Fruit fly (Drosophila melanogaster) whole organism, embryonic: ENCODE results near the gene His3.3A.

Experiments
- Ada2b ChIP-seq: fragments of 200-800 bp; sonication (Bioruptor generic); IDR thresholded peaks from 2 replicates; pipeline ENCODE4 v1.3.6; 2022; ENCODE audit warnings: missing biosample characterization, missing genetic modification characterization
- Adf1 ChIP-seq: fragments of 200-800 bp; sonication (Bioruptor generic); IDR thresholded peaks from 2 replicates; pipeline ENCODE4 v1.3.6; 2022; ENCODE audit warnings: missing biosample characterization, missing genetic modification characterization
- B-H1 ChIP-seq: fragments of 200-800 bp; sonication (Bioruptor generic); IDR thresholded peaks from 3 replicates; pipeline ENCODE4 v1.3.6; 2022; ENCODE audit warnings: missing biosample characterization, missing genetic modification characterization
- CG10959 ChIP-seq: fragments of 200-800 bp; sonication (Bioruptor generic); IDR thresholded peaks from 2 replicates; pipeline ENCODE4 v1.3.6; 2022; ENCODE audit warnings: missing biosample characterization, missing genetic modification characterization
- CG11093 ChIP-seq: fragments of 200-800 bp; sonication (Bioruptor generic); IDR thresholded peaks from 3 replicates; pipeline ENCODE4 v1.3.6; 2022; ENCODE audit warnings: missing biosample characterization, missing genetic modification characterization
- CG1233 ChIP-seq: fragments of 200-800 bp; sonication (Bioruptor generic); optimal IDR thresholded peaks from 4 replicates; lab custom pipeline; 2018; ENCODE audit warnings: missing biosample characterization, mild to moderate bottlenecking, missing genetic modification characterization
- CG12659 ChIP-seq: fragments of 200-800 bp; sonication (Bioruptor generic); optimal IDR thresholded peaks from 3 replicates; lab custom pipeline; 2017; ENCODE audit warnings: mild to moderate bottlenecking, missing biosample characterization, missing genetic modification reagents, missing genetic modification characterization
- CG15479 ChIP-seq: fragments of 200-800 bp; sonication (Bioruptor generic); optimal IDR thresholded peaks from 3 replicates; lab custom pipeline; 2019; ENCODE audit warnings: missing biosample characterization, mild to moderate bottlenecking, missing genetic modification characterization, moderate library complexity
- CG15601 ChIP-seq: fragments of 200-800 bp; sonication (Bioruptor generic); optimal IDR thresholded peaks from 3 replicates; lab custom pipeline; 2019; ENCODE audit warnings: missing biosample characterization, mild to moderate bottlenecking, missing genetic modification characterization, moderate library complexity
- CG16863 ChIP-seq: fragments of 200-800 bp; sonication (Bioruptor generic); optimal IDR thresholded peaks from 3 replicates; lab custom pipeline; 2016; ENCODE audit warnings: missing biosample characterization, missing genetic modification characterization
- CG1792 ChIP-seq: fragments of 200-800 bp; sonication (Bioruptor generic); optimal IDR thresholded peaks from 2 replicates; lab custom pipeline; 2016; ENCODE audit warnings: missing biosample characterization, missing genetic modification characterization
- CG2875 ChIP-seq: fragments of 200-800 bp; sonication (Bioruptor generic); optimal IDR thresholded peaks from 2 replicates; lab custom pipeline; 2017; ENCODE audit warnings: missing biosample characterization, mild to moderate bottlenecking, missing genetic modification characterization, missing genetic modification reagents
- CG31224 ChIP-seq: fragments of 200-800 bp; sonication (Bioruptor generic); IDR thresholded peaks from 2 replicates; pipeline ENCODE4 v1.3.6; 2022; ENCODE audit warnings: missing biosample characterization, missing genetic modification characterization
- CG3281 ChIP-seq: fragments of 200-800 bp; sonication (Bioruptor generic); optimal IDR thresholded peaks from 3 replicates; lab custom pipeline; 2017; ENCODE audit warnings: missing biosample characterization, mild to moderate bottlenecking, missing genetic modification characterization
- CG34224 ChIP-seq: fragments of 200-800 bp; sonication (Bioruptor generic); IDR thresholded peaks from 3 replicates; pipeline ENCODE4 v1.3.6; 2022; ENCODE audit warnings: missing biosample characterization, missing genetic modification characterization; ENCODE audit not compliant: partially characterized antibody
- CG6854 ChIP-seq: fragments of 200-800 bp; sonication (Bioruptor generic); optimal IDR thresholded peaks from 3 replicates; lab custom pipeline; 2017; ENCODE audit warnings: missing biosample characterization, mild to moderate bottlenecking, missing genetic modification characterization
- CG8359 ChIP-seq: fragments of 200-800 bp; sonication (Bioruptor generic); optimal IDR thresholded peaks from 2 replicates; lab custom pipeline; 2017; ENCODE audit warnings: missing biosample characterization, mild to moderate bottlenecking, missing genetic modification characterization, borderline replicate concordance
- CG8478 ChIP-seq: fragments of >200 bp; optimal IDR thresholded peaks from 2 replicates; lab custom pipeline; 2018
- CkIIα-i1 ChIP-seq: fragments of 200-800 bp; sonication (Bioruptor generic); IDR thresholded peaks from 2 replicates; pipeline ENCODE4 v1.3.6; 2022; ENCODE audit warnings: missing biosample characterization, missing genetic modification characterization
- D ChIP-seq, 2 experiments: fragments of 200-800 bp in 1 of 2; fragments of >200 bp in 1 of 2; sonication (Bioruptor generic) in 1 of 2; optimal IDR thresholded peaks; 2 replicates in 1 of 2; 3 replicates in 1 of 2; lab custom pipeline; 2017; ENCODE audit warnings: mild to moderate bottlenecking in 1 of 2, missing biosample characterization in 1 of 2, missing genetic modification characterization in 1 of 2, missing genetic modification reagents in 1 of 2
- Dbx ChIP-seq: fragments of 200-800 bp; sonication (Bioruptor generic); IDR thresholded peaks from 3 replicates; pipeline ENCODE4 v1.3.6; 2022; ENCODE audit warnings: missing biosample characterization, missing genetic modification characterization
- Dfd ChIP-seq, 2 experiments: fragments of >200 bp; optimal IDR thresholded peaks; 2 replicates each; lab custom pipeline; 2017; ENCODE audit warnings: missing biosample characterization in 2 of 2, missing genetic modification characterization in 2 of 2
- Ets65A ChIP-seq: fragments of 200-800 bp; sonication (Bioruptor generic); peaks from one replicate; lab custom pipeline; 2016; ENCODE audit warnings: missing biosample characterization, missing genetic modification characterization
- GATAe ChIP-seq: fragments of 200-800 bp; sonication (Bioruptor generic); conservative IDR thresholded peaks from 2 replicates; pipeline ENCODE4 v1.3.6; 2022; ENCODE audit warnings: missing biosample characterization, missing genetic modification characterization
- Gug ChIP-seq: fragments of 200-800 bp; sonication (Bioruptor generic); IDR thresholded peaks from 4 replicates; pipeline ENCODE4 v1.3.6; 2022; ENCODE audit warnings: missing biosample characterization, missing genetic modification characterization
- HLH3B ChIP-seq: fragments of 200-800 bp; sonication (Bioruptor generic); IDR thresholded peaks from 2 replicates; pipeline ENCODE4 v1.3.6; 2022; ENCODE audit warnings: missing biosample characterization, missing genetic modification characterization
- HLHmδ ChIP-seq: fragments of 200-800 bp; sonication (Bioruptor generic); optimal IDR thresholded peaks from 2 replicates; lab custom pipeline; 2018; ENCODE audit warnings: missing biosample characterization, mild to moderate bottlenecking, missing genetic modification characterization, moderate library complexity
- Hmr ChIP-seq: fragments of 200-800 bp; sonication (Bioruptor generic); optimal IDR thresholded peaks from 3 replicates; lab custom pipeline; 2017; ENCODE audit warnings: mild to moderate bottlenecking, missing biosample characterization, missing genetic modification reagents, missing genetic modification characterization
- Hr39 ChIP-seq: fragments of >200 bp; optimal IDR thresholded peaks from 2 replicates; lab custom pipeline; 2017
- Mad ChIP-seq: fragments of 200-800 bp; sonication (Bioruptor generic); optimal IDR thresholded peaks from 2 replicates; lab custom pipeline; 2016; ENCODE audit warnings: missing biosample characterization, missing genetic modification characterization
- Myb ChIP-seq: fragments of 200-800 bp; sonication (Bioruptor generic); optimal IDR thresholded peaks from 2 replicates; lab custom pipeline; 2016; ENCODE audit warnings: missing biosample characterization, missing genetic modification characterization
- NfI ChIP-seq: fragments of 200-800 bp; sonication (Bioruptor generic); optimal IDR thresholded peaks from 3 replicates; lab custom pipeline; 2018; ENCODE audit warnings: missing biosample characterization, mild to moderate bottlenecking, missing genetic modification characterization, moderate library complexity
- Oaz ChIP-seq: fragments of 200-800 bp; sonication (Bioruptor generic); IDR thresholded peaks from 2 replicates; pipeline ENCODE4 v1.3.6; 2022; ENCODE audit warnings: missing biosample characterization, missing genetic modification characterization
- Oli ChIP-seq: fragments of 200-800 bp; sonication (Bioruptor generic); optimal IDR thresholded peaks from 2 replicates; lab custom pipeline; 2018; ENCODE audit warnings: missing biosample characterization, mild to moderate bottlenecking, missing genetic modification characterization, moderate library complexity
- Sry-β ChIP-seq: fragments of 200-800 bp; sonication (Bioruptor generic); optimal IDR thresholded peaks from 2 replicates; lab custom pipeline; 2018; ENCODE audit warnings: missing biosample characterization, mild to moderate bottlenecking, missing genetic modification characterization, moderate library complexity
- caup ChIP-seq: fragments of 200-800 bp; sonication (Bioruptor generic); optimal IDR thresholded peaks from 3 replicates; lab custom pipeline; 2017; ENCODE audit warnings: missing biosample characterization, mild to moderate bottlenecking, missing genetic modification characterization, moderate library complexity; ENCODE audit not compliant: severe bottlenecking
- croc ChIP-seq: fragments of 200-800 bp; sonication (Bioruptor generic); conservative IDR thresholded peaks from 3 replicates; pipeline ENCODE4 v1.3.6; 2022; ENCODE audit warnings: missing biosample characterization, missing genetic modification characterization
- danr ChIP-seq: fragments of 200-800 bp; sonication (Bioruptor generic); IDR thresholded peaks from 2 replicates; pipeline ENCODE4 v1.3.6; 2022; ENCODE audit warnings: missing biosample characterization, missing genetic modification characterization
- emc ChIP-seq: fragments of 200-800 bp; sonication (Bioruptor generic); optimal IDR thresholded peaks from 2 replicates; lab custom pipeline; 2016; ENCODE audit warnings: missing biosample characterization, missing genetic modification characterization
- eve ChIP-seq, 2 experiments: fragments of >200 bp; optimal IDR thresholded peaks; 2 replicates each; lab custom pipeline; 2017; ENCODE audit warnings: missing biosample characterization in 2 of 2, missing genetic modification characterization in 2 of 2
- ham ChIP-seq: fragments of 200-800 bp; sonication (Bioruptor generic); IDR thresholded peaks from 2 replicates; pipeline ENCODE4 v1.3.6; 2022; ENCODE audit warnings: missing biosample characterization, missing genetic modification characterization
- hbn ChIP-seq: fragments of 200-800 bp; sonication (Bioruptor generic); IDR thresholded peaks from 2 replicates; pipeline ENCODE4 v1.3.6; 2022; ENCODE audit warnings: missing biosample characterization, missing genetic modification characterization; ENCODE audit not compliant: partially characterized antibody
- hkb ChIP-seq, 2 experiments: fragments of 200-800 bp in 1 of 2; fragments of >200 bp in 1 of 2; sonication (Bioruptor generic) in 1 of 2; IDR thresholded peaks in 1 of 2; optimal IDR thresholded peaks in 1 of 2; 2 replicates each; pipeline versions ENCODE4 v1.3.6 to Lab custom; 2017 to 2022; ENCODE audit warnings: missing biosample characterization in 1 of 2, missing genetic modification characterization in 1 of 2
- nmo ChIP-seq: fragments of 200-800 bp; sonication (Bioruptor generic); optimal IDR thresholded peaks from 2 replicates; lab custom pipeline; 2018; ENCODE audit warnings: missing biosample characterization, mild to moderate bottlenecking, missing genetic modification characterization, moderate library complexity
- pita ChIP-seq: fragments of 200-800 bp; sonication (Bioruptor generic); optimal IDR thresholded peaks from 2 replicates; lab custom pipeline; 2017; ENCODE audit warnings: missing biosample characterization, mild to moderate bottlenecking, missing genetic modification characterization
- row ChIP-seq: fragments of 200-800 bp; sonication (Bioruptor generic); IDR thresholded peaks from 3 replicates; pipeline ENCODE4 v1.3.6; 2022; ENCODE audit warnings: missing biosample characterization, missing genetic modification characterization
- sens-2 ChIP-seq: fragments of 200-800 bp; sonication (Bioruptor generic); IDR thresholded peaks from 2 replicates; pipeline ENCODE4 v1.3.6; 2022; ENCODE audit warnings: missing biosample characterization, missing genetic modification characterization
- tap ChIP-seq: fragments of 200-800 bp; optimal IDR thresholded peaks from 3 replicates; lab custom pipeline; 2019; ENCODE audit warnings: missing biosample characterization, mild to moderate bottlenecking, missing genetic modification characterization, moderate library complexity
- tin ChIP-seq: fragments of 200-800 bp; sonication (Bioruptor generic); optimal IDR thresholded peaks from 3 replicates; lab custom pipeline; 2016; ENCODE audit warnings: missing biosample characterization, missing genetic modification characterization
- unpg ChIP-seq: fragments of 200-800 bp; sonication (Bioruptor generic); optimal IDR thresholded peaks from 3 replicates; lab custom pipeline; 2018; ENCODE audit warnings: missing biosample characterization, mild to moderate bottlenecking, missing genetic modification characterization, moderate library complexity
- yki ChIP-seq: fragments of >200 bp; optimal IDR thresholded peaks from 3 replicates; lab custom pipeline; 2018
- z ChIP-seq: fragments of 200-800 bp; sonication (Bioruptor generic); IDR thresholded peaks from 3 replicates; pipeline ENCODE4 v1.3.6; 2022; ENCODE audit warnings: missing biosample characterization, missing genetic modification characterization

The His3.3A gene

dm6 chr2L:5042076-5042475 is 12.8 kb upstream of the His3.3A start (continued):
- TF ChIP-seq yki (no peak), Gug (GFP tag; lab: Robert Waterston, UW) (no peak), hbn (GFP tag; lab: Robert Waterston, UW) (no peak), CG16863 (GFP tag; lab: Kevin White, UChicago) (peak; percentile 9), CG31224 (GFP tag; lab: Robert Waterston, UW) (no peak), Oaz (GFP tag; lab: Robert Waterston, UW) (no peak), Hr39 (lab: Kevin White, UChicago) (no peak), emc (no peak), CG11093 (no peak), Dfd (GFP tag; optimal IDR thresholded peaks at IDR 0.05; lab: Kevin White, UChicago) (no peak), Ets65A (GFP tag; lab: Kevin White, UChicago) (no peak), CG10959 (GFP tag; lab: Robert Waterston, UW) (no peak), CG34224 (GFP tag; lab: Robert Waterston, UW) (no peak), CG2875 (GFP tag; lab: Kevin White, UChicago) (no peak), Mad (no peak), caup (GFP tag; lab: Kevin White, UChicago) (no peak), Myb (GFP tag; lab: Kevin White, UChicago) (no peak), nmo (GFP tag; lab: Kevin White, UChicago) (peak; percentile 27), CG1233 (GFP tag; lab: Kevin White, UChicago) (no peak), NfI (GFP tag; lab: Kevin White, UChicago) (no peak), Adf1 (no peak), croc (no peak), CG8478 (no peak), CG12659 (no peak), GATAe (GFP tag; lab: Robert Waterston, UW) (no peak), CG15601 (no peak), CG3281 (GFP tag; lab: Kevin White, UChicago) (no peak), CG6854 (no peak), CG8359 (GFP tag; lab: Kevin White, UChicago) (no peak), tap (no peak), z (no peak), danr (GFP tag; lab: Robert Waterston, UW) (no peak), hkb (optimal IDR thresholded peaks at IDR 0.05; lab: Kevin White, UChicago) (no peak), hkb (GFP tag; IDR thresholded peaks at IDR 0.05; lab: Robert Waterston, UW) (no peak), B-H1 (GFP tag; lab: Robert Waterston, UW) (no peak), HLH3B (GFP tag; lab: Robert Waterston, UW) (no peak), sens-2 (no peak), CG15479 (no peak), pita (GFP tag; lab: Kevin White, UChicago) (no peak), Hmr (no peak), ham (GFP tag; lab: Robert Waterston, UW) (no peak), Ada2b (GFP tag; lab: Robert Waterston, UW) (no peak), D (optimal IDR thresholded peaks at IDR 0.05; lab: Kevin White, UChicago) (no peak), D (GFP tag; optimal IDR thresholded peaks at IDR 0.05; lab: Kevin White, UChicago) (no peak), CkIIα-i1 (no peak), CG1792 (GFP tag; lab: Kevin White, UChicago) (no peak), tin (GFP tag; lab: Kevin White, UChicago) (no peak), row (GFP tag; lab: Robert Waterston, UW) (peak; percentile 48), Oli (tag; lab: Kevin White, UChicago) (peak; percentile 36), unpg (GFP tag; lab: Kevin White, UChicago) (peak; percentile 48), Dbx (GFP tag; lab: Robert Waterston, UW) (no peak), HLHmδ (GFP tag; lab: Kevin White, UChicago) (no peak), eve (GFP tag; optimal IDR thresholded peaks at IDR 0.05; lab: Kevin White, UChicago) (no peak), Sry-β (GFP tag; lab: Kevin White, UChicago) (no peak)
